Fruit fly (Drosophila melanogaster): ENCODE measurements around the gene spn-A.

DNA sequence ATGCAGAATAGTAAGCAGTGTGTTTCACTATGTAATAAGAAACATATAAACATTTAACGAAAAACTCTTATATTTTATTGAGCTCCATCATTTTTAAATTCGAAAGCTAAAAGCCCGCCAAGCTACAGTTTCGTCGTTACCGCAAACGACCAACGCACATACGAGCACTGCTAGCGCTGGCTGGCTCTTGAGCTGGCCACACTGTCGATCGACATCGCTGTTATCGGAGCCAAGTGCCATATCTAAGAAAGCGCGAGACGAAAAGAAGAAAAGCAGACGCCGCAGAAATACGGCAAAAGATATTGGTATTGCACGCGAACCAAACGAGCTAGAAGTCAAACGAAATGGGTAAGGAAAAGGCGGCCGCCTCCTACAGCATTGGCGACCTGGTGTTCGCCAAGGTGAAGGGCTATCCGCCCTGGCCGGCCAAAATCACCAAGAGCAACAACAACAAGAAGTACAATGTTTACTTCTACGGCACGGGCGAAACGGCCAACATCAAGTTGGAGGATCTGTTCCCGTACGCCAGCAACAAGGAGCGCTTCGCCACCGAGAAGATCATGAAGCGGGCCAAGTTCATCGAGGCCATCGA is 3.3 kb downstream of the spn-A start, which contains the start of gene Jasper:
- TF ChIP-seq CG11902 (GFP tag; optimal IDR thresholded peaks at IDR 0.05) (no peak), Sox102F (GFP tag; optimal IDR thresholded peaks at IDR 0.05) (no peak), achi (GFP tag; optimal IDR thresholded peaks at IDR 0.05) (no peak), Gug (GFP tag; IDR thresholded peaks at IDR 0.05) (no peak)
